Worm (Caenorhabditis elegans) whole organism, late embryonic: ENCODE data around the gene hpo-36.

ENCODE experiments used
- F13H6.1 ChIP-seq: sonication (generic microtip); optimal IDR thresholded peaks from 2 replicates; lab custom pipeline; 2016; ENCODE audit warnings: missing genetic modification characterization, missing compliant biosample characterization
- K02D7.2 ChIP-seq: sonication (generic microtip); optimal IDR thresholded peaks from 2 replicates; lab custom pipeline; 2017; ENCODE audit warnings: mild to moderate bottlenecking, missing genetic modification characterization, missing compliant biosample characterization
- Y22D7AL.16 ChIP-seq: sonication (generic microtip); optimal IDR thresholded peaks from 2 replicates; lab custom pipeline; 2016; ENCODE audit warnings: missing genetic modification characterization, missing compliant biosample characterization
- ama-1 ChIP-seq: fragments of 150-350 bp; optimal IDR thresholded peaks from 2 replicates; lab custom pipeline; 2014
- ceh-14 ChIP-seq: sonication (generic microtip); optimal IDR thresholded peaks from 2 replicates; lab custom pipeline; 2016; ENCODE audit warnings: missing genotype, missing genetic modification characterization, missing compliant biosample characterization
- ceh-19 ChIP-seq: fragments of 200-800 bp; sonication (Bioruptor generic); optimal IDR thresholded peaks from 2 replicates; lab custom pipeline; 2018; ENCODE audit warnings: mild to moderate bottlenecking, missing genetic modification characterization, missing compliant biosample characterization
- ceh-2 ChIP-seq: sonication (generic microtip); optimal IDR thresholded peaks from 2 replicates; lab custom pipeline; 2016; ENCODE audit warnings: missing genotype, missing genetic modification characterization, missing compliant biosample characterization
- ceh-22 ChIP-seq: sonication (generic microtip); optimal IDR thresholded peaks from 2 replicates; lab custom pipeline; 2017; ENCODE audit warnings: missing biosample characterization, missing genetic modification characterization
- ceh-24 ChIP-seq: sonication (generic microtip); optimal IDR thresholded peaks from 2 replicates; lab custom pipeline; 2016; ENCODE audit warnings: mild to moderate bottlenecking, missing genetic modification characterization, missing compliant biosample characterization
- ceh-31 ChIP-seq: sonication (generic microtip); optimal IDR thresholded peaks from 2 replicates; lab custom pipeline; 2016; ENCODE audit warnings: missing genetic modification characterization, missing compliant biosample characterization
- ceh-45 ChIP-seq: fragments of 200-800 bp; sonication (Bioruptor generic); IDR thresholded peaks from 2 replicates; pipeline ENCODE4 v1.3.6; 2022; ENCODE audit warnings: missing genetic modification reagents, missing genetic modification characterization, missing compliant biosample characterization
- ceh-48 ChIP-seq: sonication (generic microtip); optimal IDR thresholded peaks from 2 replicates; lab custom pipeline; 2016; ENCODE audit warnings: missing genetic modification characterization, inconsistent platforms, missing compliant biosample characterization
- ceh-6 ChIP-seq: fragments of 200-800 bp; sonication (Bioruptor generic); optimal IDR thresholded peaks from 2 replicates; lab custom pipeline; 2018; ENCODE audit warnings: mild to moderate bottlenecking, missing genetic modification characterization, missing compliant biosample characterization
- ceh-9 ChIP-seq: sonication (generic microtip); optimal IDR thresholded peaks from 2 replicates; lab custom pipeline; 2016; ENCODE audit warnings: mild to moderate bottlenecking, missing genetic modification characterization, inconsistent platforms, missing compliant biosample characterization
- che-1 ChIP-seq: sonication (generic microtip); optimal IDR thresholded peaks from 2 replicates; lab custom pipeline; 2016; ENCODE audit warnings: mild to moderate bottlenecking, missing genetic modification characterization, missing compliant biosample characterization
- elt-2 ChIP-seq: sonication (generic microtip); optimal IDR thresholded peaks from 2 replicates; lab custom pipeline; 2016; ENCODE audit warnings: missing genetic modification reagents, missing genetic modification characterization, missing compliant biosample characterization
- elt-4 ChIP-seq: sonication (generic microtip); optimal IDR thresholded peaks from 2 replicates; lab custom pipeline; 2016; ENCODE audit warnings: missing genetic modification characterization, missing compliant biosample characterization
- ets-4 ChIP-seq: sonication (generic microtip); optimal IDR thresholded peaks from 2 replicates; lab custom pipeline; 2016; ENCODE audit warnings: missing genetic modification characterization, missing compliant biosample characterization
- eyg-1 ChIP-seq: sonication (generic microtip); optimal IDR thresholded peaks from 2 replicates; lab custom pipeline; 2016; ENCODE audit warnings: missing genotype, missing genetic modification characterization, missing compliant biosample characterization
- fkh-10 ChIP-seq: fragments of 150-350 bp; optimal IDR thresholded peaks from 2 replicates; lab custom pipeline; 2014; ENCODE audit warnings: missing biosample characterization, missing genetic modification reagents, missing genetic modification characterization
- gmeb-2 ChIP-seq: sonication (generic microtip); optimal IDR thresholded peaks from 2 replicates; lab custom pipeline; 2016; ENCODE audit warnings: missing genetic modification characterization, inconsistent platforms, missing compliant biosample characterization
- hlh-6 ChIP-seq: sonication (generic microtip); optimal IDR thresholded peaks from 2 replicates; lab custom pipeline; 2016; ENCODE audit warnings: missing genotype, missing genetic modification characterization, missing compliant biosample characterization
- lim-6 ChIP-seq: sonication (generic microtip); optimal IDR thresholded peaks from 2 replicates; lab custom pipeline; 2016; ENCODE audit warnings: missing genetic modification characterization, missing compliant biosample characterization
- lin-11 ChIP-seq: fragments of 200-800 bp; sonication (Bioruptor generic); optimal IDR thresholded peaks from 2 replicates; lab custom pipeline; 2018; ENCODE audit warnings: mild to moderate bottlenecking, missing genetic modification characterization, missing compliant biosample characterization
- madf-2 ChIP-seq: sonication (generic microtip); optimal IDR thresholded peaks from 2 replicates; lab custom pipeline; 2017; ENCODE audit warnings: missing genetic modification characterization, missing compliant biosample characterization
- nhr-11 ChIP-seq: fragments of 150-350 bp; optimal IDR thresholded peaks from 2 replicates; lab custom pipeline; 2014; ENCODE audit warnings: missing biosample characterization, missing genetic modification characterization
- nhr-232 ChIP-seq: sonication (generic microtip); optimal IDR thresholded peaks from 2 replicates; lab custom pipeline; 2016; ENCODE audit warnings: missing genetic modification characterization, missing compliant biosample characterization
- npax-4 ChIP-seq: sonication (generic microtip); optimal IDR thresholded peaks from 2 replicates; lab custom pipeline; 2016; ENCODE audit warnings: missing genetic modification characterization, missing compliant biosample characterization
- odd-2 ChIP-seq: sonication (generic microtip); optimal IDR thresholded peaks from 2 replicates; lab custom pipeline; 2017; ENCODE audit warnings: antibody characterized with exemption, mild to moderate bottlenecking, missing genetic modification characterization, missing compliant biosample characterization
- pag-3 ChIP-seq: sonication (generic microtip); optimal IDR thresholded peaks from 2 replicates; lab custom pipeline; 2016; ENCODE audit warnings: missing compliant biosample characterization, missing genetic modification characterization, borderline replicate concordance
- pat-9 ChIP-seq: fragments of 200-800 bp; sonication (Bioruptor generic); optimal IDR thresholded peaks from 2 replicates; lab custom pipeline; 2018; ENCODE audit warnings: mild to moderate bottlenecking, missing genetic modification characterization, moderate library complexity, missing compliant biosample characterization
- pha-2 ChIP-seq: sonication (generic microtip); optimal IDR thresholded peaks from 2 replicates; lab custom pipeline; 2017; ENCODE audit warnings: mild to moderate bottlenecking, missing genetic modification characterization, missing compliant biosample characterization
- pqm-1 ChIP-seq: sonication (generic microtip); optimal IDR thresholded peaks from 2 replicates; lab custom pipeline; 2016; ENCODE audit warnings: missing genetic modification characterization, missing compliant biosample characterization
- ref-2 ChIP-seq: sonication (generic microtip); optimal IDR thresholded peaks from 2 replicates; lab custom pipeline; 2016; ENCODE audit warnings: missing genetic modification characterization, missing compliant biosample characterization
- sdc-2 ChIP-seq: sonication (generic microtip); optimal IDR thresholded peaks from 2 replicates; lab custom pipeline; 2016; ENCODE audit warnings: missing genotype, missing genetic modification characterization, missing compliant biosample characterization
- sox-4 ChIP-seq: sonication (generic microtip); optimal IDR thresholded peaks from 2 replicates; lab custom pipeline; 2017; ENCODE audit warnings: mild to moderate bottlenecking, missing genetic modification characterization, inconsistent platforms, missing compliant biosample characterization
- syd-9 ChIP-seq: sonication (generic microtip); optimal IDR thresholded peaks from 2 replicates; lab custom pipeline; 2016; ENCODE audit warnings: mild to moderate bottlenecking, missing genetic modification characterization, moderate library complexity, missing compliant biosample characterization
- tbx-7 ChIP-seq: sonication (generic microtip); optimal IDR thresholded peaks from 2 replicates; lab custom pipeline; 2016; ENCODE audit warnings: missing genotype, missing genetic modification characterization, missing compliant biosample characterization
- unc-42 ChIP-seq: sonication (generic microtip); optimal IDR thresholded peaks from 2 replicates; lab custom pipeline; 2016; ENCODE audit warnings: missing genotype, missing genetic modification characterization, missing compliant biosample characterization
- unc-55 ChIP-seq: sonication (generic microtip); optimal IDR thresholded peaks from 2 replicates; lab custom pipeline; 2017; ENCODE audit warnings: missing biosample characterization, missing genetic modification reagents, missing genetic modification characterization
- zip-5 ChIP-seq: sonication (generic microtip); optimal IDR thresholded peaks from 2 replicates; lab custom pipeline; 2016; ENCODE audit warnings: missing genetic modification characterization, missing compliant biosample characterization
- ztf-16 ChIP-seq: sonication (generic microtip); optimal IDR thresholded peaks from 2 replicates; lab custom pipeline; 2017; ENCODE audit warnings: missing genetic modification characterization, missing compliant biosample characterization

The hpo-36 gene

ce11 chrV:3774653-3775052, 35.5 kb upstream of the hpo-36 start:
- TF ChIP-seq ets-4 (tag; lab: Kevin White, UChicago), result no peak
- TF ChIP-seq sox-4, result no peak
- TF ChIP-seq ref-2, result no peak
- TF ChIP-seq lin-11, result no peak
- no peak for TF ChIP-seq pag-3 (tag; lab: Kevin White, UChicago)
- TF ChIP-seq zip-5, result no peak
- TF ChIP-seq ceh-19, result no peak
- TF ChIP-seq ceh-48 (tag; lab: Kevin White, UChicago), result no peak
- TF ChIP-seq ceh-14, result no peak
- TF ChIP-seq, all 69 proteins: peak for 0

ce11 chrV:3773618-3774017, 34.4 kb upstream of the hpo-36 start:
- TF ChIP-seq ceh-24 (tag; lab: Kevin White, UChicago), result no peak
- no peak for TF ChIP-seq sox-4
- no peak for TF ChIP-seq Y22D7AL.16
- no peak for TF ChIP-seq ref-2
- no peak for TF ChIP-seq elt-2 (tag; lab: Kevin White, UChicago)
- TF ChIP-seq elt-4 (tag; lab: Kevin White, UChicago), result no peak
- no peak for TF ChIP-seq ceh-31

ce11 chrV:3771437-3772256, 32.4 kb upstream of the hpo-36 start, which contains the start of the genes R08E5.1 and rips-1:
R08E5.1 (minus strand) TSS chrV:3771518.
rips-1 (plus strand) TSS chrV:3772021.
- TF ChIP-seq F13H6.1 (tag; lab: Kevin White, UChicago) (no peak), odd-2 (tag; lab: Kevin White, UChicago) (no peak), syd-9 (tag; lab: Kevin White, UChicago) (no peak), madf-2 (tag; lab: Kevin White, UChicago) (no peak), sox-4 (no peak), ceh-9 (tag; lab: Kevin White, UChicago) (no peak), ceh-2 (tag; lab: Kevin White, UChicago) (no peak), unc-42 (tag; lab: Kevin White, UChicago) (no peak), ceh-6 (GFP tag; lab: Kevin White, UChicago) (no peak), ets-4 (tag; lab: Kevin White, UChicago) (no peak), pqm-1 (tag; lab: Kevin White, UChicago) (no peak), hlh-6 (no peak), ztf-16 (no peak), ceh-31 (no peak), K02D7.2 (tag; lab: Kevin White, UChicago) (no peak)

- TF ChIP-seq odd-2 (tag; lab: Kevin White, UChicago), result no peak
- TF ChIP-seq unc-55, result no peak
- TF ChIP-seq eyg-1 (tag; lab: Kevin White, UChicago), result no peak
- TF ChIP-seq ceh-48 (tag; lab: Kevin White, UChicago), result no peak
- TF ChIP-seq hlh-6, result no peak
- TF ChIP-seq ama-1 (lab: Kevin White, UChicago), result no peak
- TF ChIP-seq ceh-22 (tag; lab: Kevin White, UChicago), result no peak
- TF ChIP-seq sdc-2 (tag; lab: Kevin White, UChicago), result no peak
- TF ChIP-seq che-1 (tag; lab: Kevin White, UChicago), result no peak
- TF ChIP-seq nhr-232 (tag; lab: Kevin White, UChicago), result no peak
- TF ChIP-seq elt-4 (tag; lab: Kevin White, UChicago), result no peak
- TF ChIP-seq, all 69 proteins: peak for 0
Observed at ce11 chrV:3768270-3768669, 29.1 kb upstream of the hpo-36 start, which contains the start of gene R08E5.4. R08E5.4 (plus strand) TSS chrV:3768570.

ce11 chrV:3766904-3767303, 27.7 kb upstream of the hpo-36 start, which contains the start of gene Y39H10A.1:
Y39H10A.1 (plus strand) TSS chrV:3767204.
- TF ChIP-seq zip-5 (no peak), ceh-45 (no peak), pqm-1 (tag; lab: Kevin White, UChicago) (no peak), ceh-19 (no peak), K02D7.2 (tag; lab: Kevin White, UChicago) (no peak), pat-9 (no peak), hlh-6 (no peak), fkh-10 (GFP tag; lab: Kevin White, UChicago) (no peak), ztf-16 (no peak), pha-2 (tag; lab: Kevin White, UChicago) (no peak), F13H6.1 (tag; lab: Kevin White, UChicago) (no peak), unc-55 (no peak), nhr-11 (no peak), lim-6 (tag; lab: Kevin White, UChicago) (no peak), gmeb-2 (tag; lab: Kevin White, UChicago) (no peak), npax-4 (tag; lab: Kevin White, UChicago) (no peak), sox-4 (no peak), tbx-7 (tag; lab: Kevin White, UChicago) (no peak)
- TF ChIP-seq, all 69 proteins: peak for 0
